Fruit fly (Drosophila melanogaster) Kc167 (cell line): ENCODE results near the gene CG18814.

Experiments
- Myc ChIP-seq: fragments of >200 bp; optimal IDR thresholded peaks from 2 replicates; lab custom pipeline; 2017; ENCODE audit warnings: missing external identifiers
- Sin3A ChIP-seq: fragments of >200 bp; optimal IDR thresholded peaks from 2 replicates; lab custom pipeline; 2018; ENCODE audit warnings: missing external identifiers
- h ChIP-seq: fragments of >200 bp; optimal IDR thresholded peaks from 3 replicates; lab custom pipeline; 2018; ENCODE audit warnings: missing external identifiers
- insv ChIP-seq: fragments of >200 bp; optimal IDR thresholded peaks from 3 replicates; lab custom pipeline; 2018; ENCODE audit warnings: missing external identifiers
- psq ChIP-seq: fragments of >200 bp; optimal IDR thresholded peaks from 2 replicates; lab custom pipeline; 2017; ENCODE audit warnings: missing external identifiers
- ttk ChIP-seq: sonication (Bioruptor generic); optimal IDR thresholded peaks from 2 replicates; lab custom pipeline; 2017; ENCODE audit warnings: missing external identifiers

CG18814 gene

dm6 chr3L:16407815-16408608 lies 38.4 kb downstream of the CG18814 start:
- TF ChIP-seq psq (lab: Kevin White, UChicago) (no peak), insv (lab: Kevin White, UChicago) (no peak), h (lab: Kevin White, UChicago) (no peak), Myc (no peak), ttk (lab: Kevin White, UChicago) (no peak), Sin3A (lab: Kevin White, UChicago) (no peak)

dm6 chr3L:16408609-16409439 lies 39.2 kb downstream of the CG18814 start:
- TF ChIP-seq Sin3A (lab: Kevin White, UChicago) (no peak), insv (lab: Kevin White, UChicago) (no peak), ttk (lab: Kevin White, UChicago) (no peak)

DNA sequence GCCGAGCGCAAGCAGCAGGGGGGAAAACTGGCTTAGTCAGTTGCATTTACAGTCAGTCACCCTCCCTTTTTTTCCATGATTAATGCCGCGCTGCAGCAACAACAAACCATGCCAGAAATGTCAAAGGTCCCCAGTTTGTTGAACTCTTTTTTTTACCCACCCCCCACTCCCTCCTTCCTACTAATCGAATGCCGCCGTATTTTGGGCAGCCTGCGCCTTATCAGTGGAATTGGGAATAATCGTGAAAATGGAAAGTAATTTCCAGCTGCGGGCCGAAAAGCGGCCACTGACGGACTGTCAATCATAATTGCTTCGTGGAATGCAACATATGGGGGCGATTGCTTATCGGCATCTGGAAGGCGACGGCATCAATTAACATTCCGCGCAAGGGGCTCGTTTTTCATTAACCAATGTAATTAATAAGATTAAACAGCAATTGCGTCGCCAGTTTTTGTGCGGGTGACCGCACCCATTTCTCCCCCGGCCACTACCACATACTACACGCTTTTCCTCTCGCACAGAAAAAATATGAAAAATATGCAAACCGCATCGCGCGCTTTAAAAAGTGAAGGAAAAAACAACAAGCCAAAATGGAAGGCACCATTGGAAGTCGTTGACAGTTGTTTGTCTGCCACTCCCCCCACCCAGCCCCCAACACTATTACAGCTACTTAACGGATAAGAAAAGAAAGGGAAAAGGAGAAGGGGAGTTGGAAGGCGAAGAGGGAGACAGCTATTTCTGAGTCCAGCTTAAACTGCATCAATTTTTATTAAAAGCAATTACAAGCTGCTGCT lies 40.0 kb downstream of the CG18814 start:
- TF ChIP-seq insv (lab: Kevin White, UChicago), result no peak
- TF ChIP-seq h (lab: Kevin White, UChicago), result no peak
- no peak for TF ChIP-seq ttk (lab: Kevin White, UChicago)
- TF ChIP-seq Sin3A (lab: Kevin White, UChicago), result no peak
- TF ChIP-seq psq (lab: Kevin White, UChicago), result no peak
- no peak for TF ChIP-seq Myc

DNA sequence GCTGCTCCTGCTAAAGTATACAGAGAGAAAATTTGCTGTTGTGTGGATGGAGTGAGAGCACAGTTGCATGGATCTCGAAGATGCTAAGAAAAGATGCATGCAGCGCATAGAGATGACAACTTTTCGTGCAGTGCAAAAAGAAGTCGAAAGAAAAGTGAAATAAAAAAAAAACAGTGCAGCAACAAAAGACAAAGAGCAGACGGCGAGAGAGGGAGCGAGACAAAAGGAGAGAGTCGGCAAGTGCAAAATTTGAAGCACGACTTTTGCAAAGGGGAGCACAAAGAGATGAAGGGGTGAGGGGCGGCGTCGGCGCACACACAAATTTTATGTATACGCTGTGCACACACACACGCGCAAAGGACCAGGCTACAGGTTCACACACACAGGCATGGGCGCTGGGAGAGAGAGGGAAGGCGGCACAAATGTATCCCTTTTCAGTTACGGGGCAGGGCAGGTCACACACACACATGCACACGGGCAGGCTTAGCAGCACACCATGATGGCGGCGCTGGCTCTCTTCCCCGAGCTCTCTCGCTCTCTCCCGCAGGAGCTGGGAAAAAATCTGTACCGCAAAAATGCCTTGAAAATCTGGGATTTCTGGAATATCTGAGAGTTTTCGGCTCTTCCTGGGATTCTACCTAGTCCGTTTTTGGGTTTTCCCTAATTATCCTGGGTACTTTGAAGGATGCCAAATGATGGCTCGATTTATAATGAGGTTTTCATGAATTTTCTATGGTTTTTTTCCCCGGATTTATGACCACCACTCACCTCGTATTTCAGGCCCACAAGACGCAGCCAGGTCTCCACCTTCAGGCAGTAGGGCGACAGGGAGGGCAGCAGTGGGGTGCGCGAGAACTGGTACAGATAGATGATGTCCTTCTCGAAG lies 40.9 kb downstream of the CG18814 start:
- TF ChIP-seq insv (lab: Kevin White, UChicago), result no peak
- TF ChIP-seq psq (lab: Kevin White, UChicago), result no peak
- TF ChIP-seq ttk (lab: Kevin White, UChicago), result no peak
- TF ChIP-seq Myc, result no peak
- TF ChIP-seq Sin3A (lab: Kevin White, UChicago), result no peak
- no peak for TF ChIP-seq h (lab: Kevin White, UChicago)

dm6 chr3L:16411566-16411965 lies 41.9 kb downstream of the CG18814 start, which contains the start of gene fax:
Gene fax (minus strand): TSS chr3L:16411828.
- no peak for TF ChIP-seq Sin3A (lab: Kevin White, UChicago)
- no peak for TF ChIP-seq Myc
- no peak for TF ChIP-seq insv (lab: Kevin White, UChicago)
- TF ChIP-seq psq (lab: Kevin White, UChicago), result no peak
- TF ChIP-seq ttk (lab: Kevin White, UChicago), result no peak
- no peak for TF ChIP-seq h (lab: Kevin White, UChicago)

DNA sequence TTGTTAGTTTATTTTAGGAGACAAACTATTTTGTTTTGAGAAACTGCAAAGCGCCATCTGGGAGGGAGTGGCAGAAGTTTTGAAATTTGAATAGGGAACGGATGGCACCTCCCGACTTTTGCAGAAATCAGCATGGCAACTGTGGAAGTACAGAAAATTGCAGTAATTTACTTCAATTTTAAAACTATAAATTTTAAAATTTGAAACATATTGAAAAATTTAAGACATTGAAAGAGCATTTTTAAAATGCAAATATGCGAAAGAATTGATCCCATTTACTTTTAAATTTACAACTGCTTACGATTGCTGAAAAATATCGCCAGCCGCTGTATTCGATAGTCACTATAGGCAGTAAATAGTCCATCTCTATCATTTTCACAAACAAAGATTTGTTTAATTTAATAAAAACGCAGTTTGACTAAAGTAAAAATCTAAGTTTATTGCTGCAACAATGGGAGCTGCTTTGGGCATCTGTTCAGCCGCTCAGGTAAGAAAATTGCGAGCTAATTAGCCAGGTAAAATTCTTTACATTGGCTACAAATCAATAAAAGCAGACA lies 42.8 kb downstream of the CG18814 start, which contains the start of gene Serinc:
TSS of gene Serinc (plus strand) at position 329 of the 557 bp plus-strand sequence.
- no peak for TF ChIP-seq insv (lab: Kevin White, UChicago)
- no peak for TF ChIP-seq ttk (lab: Kevin White, UChicago)
- no peak for TF ChIP-seq Myc
- TF ChIP-seq psq (lab: Kevin White, UChicago), result no peak
- TF ChIP-seq h (lab: Kevin White, UChicago), result no peak
- no peak for TF ChIP-seq Sin3A (lab: Kevin White, UChicago)

DNA sequence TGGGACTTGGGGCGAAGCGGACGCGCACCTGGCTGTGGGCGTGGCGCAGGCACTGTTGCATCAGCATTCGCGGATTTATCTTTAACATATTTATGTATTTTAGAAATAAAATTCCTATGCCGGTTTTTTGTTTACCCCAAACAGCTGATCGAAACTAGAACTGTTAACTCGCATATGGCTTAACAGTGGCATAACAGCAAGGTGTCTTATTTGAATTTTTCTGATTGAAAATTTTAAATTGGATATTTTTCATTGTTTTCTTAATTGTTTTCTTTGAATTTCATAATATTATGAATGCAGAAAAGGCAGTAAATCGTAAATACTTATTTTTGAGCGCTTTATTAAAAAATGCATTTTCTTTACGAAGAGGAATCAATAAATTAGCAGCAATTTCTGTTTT lies 47.4 kb downstream of the CG18814 start, which contains the start of gene GluRS-m:
TSS of gene GluRS-m (minus strand) at position 154 of the 400 bp plus-strand sequence.
- TF ChIP-seq h (lab: Kevin White, UChicago), result no peak
- no peak for TF ChIP-seq ttk (lab: Kevin White, UChicago)
- TF ChIP-seq Sin3A (lab: Kevin White, UChicago), result no peak
- no peak for TF ChIP-seq insv (lab: Kevin White, UChicago)
- no peak for TF ChIP-seq Myc
- no peak for TF ChIP-seq psq (lab: Kevin White, UChicago)

DNA sequence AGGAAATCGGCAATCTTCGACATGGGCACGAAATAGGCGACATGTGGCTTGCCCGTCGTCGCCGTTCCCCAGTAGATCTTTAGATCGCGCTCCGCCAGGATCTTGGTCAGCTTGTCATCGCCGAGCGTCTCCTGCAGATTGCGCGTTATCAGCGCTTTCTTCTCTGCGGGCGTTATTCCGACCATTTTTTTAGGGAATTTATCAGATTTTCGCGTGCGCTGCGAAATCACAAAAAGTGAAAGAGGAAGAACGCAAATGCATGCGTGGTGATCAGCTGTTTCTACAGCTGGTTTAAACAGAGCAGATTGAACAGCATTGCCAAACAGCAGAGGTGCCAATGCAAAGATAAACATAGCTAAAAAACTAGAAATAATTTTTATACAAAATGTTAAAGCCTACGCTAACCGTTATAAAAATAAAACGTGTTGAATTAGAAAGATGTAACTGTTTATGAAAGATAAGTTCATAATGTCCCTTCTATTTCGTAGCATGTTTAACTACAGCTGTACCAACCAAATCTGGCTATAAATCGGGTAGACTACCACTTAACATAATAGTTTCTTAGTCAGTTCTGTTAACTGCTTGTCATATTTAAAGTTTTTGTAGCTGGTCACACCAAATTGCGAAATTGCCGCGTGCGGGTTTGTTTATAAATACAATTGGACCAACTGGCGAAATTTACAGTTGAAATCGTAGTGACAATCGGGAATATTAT lies 49.6 kb downstream of the CG18814 start, which contains the start of the genes TyrRS and CG33158:
TSS of gene TyrRS (minus strand) at position 244 of the 715 bp plus-strand sequence.
TSS of gene CG33158 (plus strand) at position 539 of the 715 bp plus-strand sequence.
- TF ChIP-seq Myc, result no peak
- TF ChIP-seq h (lab: Kevin White, UChicago), result no peak
- TF ChIP-seq Sin3A (lab: Kevin White, UChicago), result no peak
- TF ChIP-seq psq (lab: Kevin White, UChicago), result no peak
- TF ChIP-seq ttk (lab: Kevin White, UChicago), result no peak
- no peak for TF ChIP-seq insv (lab: Kevin White, UChicago)
